Fruit fly (Drosophila melanogaster): ENCODE data around the gene dos.

The dos gene

DNA sequence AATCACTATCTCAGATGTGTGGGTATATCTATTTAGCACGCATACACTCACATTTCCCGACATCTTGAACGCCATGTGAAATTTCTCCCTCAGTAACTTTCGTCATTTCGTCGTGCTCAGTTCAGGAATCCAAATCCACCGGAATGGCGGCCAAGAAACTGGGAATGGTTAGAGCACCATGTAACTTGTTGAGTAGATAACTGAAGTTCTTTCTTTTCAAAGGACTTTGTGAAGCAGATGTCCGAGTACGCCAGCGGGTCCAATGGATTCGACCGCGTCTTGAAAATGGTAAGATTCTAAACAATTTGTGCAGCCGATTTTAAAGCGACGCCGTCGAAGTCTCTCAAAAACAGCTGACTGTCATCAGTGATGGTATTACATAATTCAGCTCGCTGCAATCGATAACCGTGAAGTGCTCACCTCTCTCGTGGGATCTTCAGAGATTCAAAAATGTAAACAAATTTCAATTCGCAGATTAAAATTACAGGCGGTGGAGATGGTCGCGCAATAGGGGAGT, 10.1 kb downstream of the dos start, which contains the start of the genes CG16985 and CG12182:
Gene CG16985 (plus strand): TSS at position 84 of the 517 bp plus-strand sequence.
Gene CG12182 (minus strand): TSS at position 366 of the 517 bp plus-strand sequence.
- peak; percentile 9 for TF ChIP-seq CG33017 (tag; optimal IDR thresholded peaks at IDR 0.05)
- TF ChIP-seq kay (GFP tag; ENCODE audit: borderline replicate concordance): no peak
- TF ChIP-seq toe (GFP tag; optimal IDR thresholded peaks at IDR 0.05): peak; percentile 28
- no peak for TF ChIP-seq Clk (GFP tag; optimal IDR thresholded peaks at IDR 0.05)
- no peak for TF ChIP-seq CG5204 (GFP tag; optimal IDR thresholded peaks at IDR 0.05)
- TF ChIP-seq CG11617 (GFP tag; optimal IDR thresholded peaks at IDR 0.05): peak; percentile 13
- no peak for TF ChIP-seq pad (GFP tag; optimal IDR thresholded peaks at IDR 0.05)
- TF ChIP-seq bab1 (GFP tag; optimal IDR thresholded peaks at IDR 0.05): peak; percentile 4
- no peak for TF ChIP-seq CG7101 (tag; optimal IDR thresholded peaks at IDR 0.05)
- TF ChIP-seq CG1620 (GFP tag; optimal IDR thresholded peaks at IDR 0.05): peak; percentile 29
- TF ChIP-seq cic (GFP tag; optimal IDR thresholded peaks at IDR 0.05): peak; percentile 98
- TF ChIP-seq CG7045 (GFP tag; optimal IDR thresholded peaks at IDR 0.05): no peak
- TF ChIP-seq tj (GFP tag; optimal IDR thresholded peaks at IDR 0.05): peak; percentile 11
- peak; percentile 0 for TF ChIP-seq CG14711 (tag; optimal IDR thresholded peaks at IDR 0.05)
- no peak for TF ChIP-seq cnc (optimal IDR thresholded peaks at IDR 0.05)
- TF ChIP-seq CG12768 (GFP tag; optimal IDR thresholded peaks at IDR 0.05): peak; percentile 53
- peak; percentile 84 for TF ChIP-seq Mnt (GFP tag; optimal IDR thresholded peaks at IDR 0.05)
- TF ChIP-seq Hr96 (GFP tag; optimal IDR thresholded peaks at IDR 0.05): no peak
- no peak for TF ChIP-seq ovo (GFP tag; optimal IDR thresholded peaks at IDR 0.05)
- TF ChIP-seq Crg-1 (GFP tag; optimal IDR thresholded peaks at IDR 0.05): no peak

- TF ChIP-seq CG1620 (GFP tag; optimal IDR thresholded peaks at IDR 0.05) (no peak), kay (GFP tag; ENCODE audit: borderline replicate concordance) (peak; percentile 26)
Observed at dm6 chr3L:2600144-2600543, 10.9 kb downstream of the dos start, which contains the start of gene CG16986. Gene CG16986, plus strand, starts transcription at chr3L:2600331.

- TF ChIP-seq CG7045 (GFP tag; optimal IDR thresholded peaks at IDR 0.05): no peak
- TF ChIP-seq pad (GFP tag; optimal IDR thresholded peaks at IDR 0.05): no peak
- no peak for TF ChIP-seq kay (GFP tag; ENCODE audit: borderline replicate concordance)
- no peak for TF ChIP-seq CG12768 (GFP tag; optimal IDR thresholded peaks at IDR 0.05)
- no peak for TF ChIP-seq cnc (optimal IDR thresholded peaks at IDR 0.05)
- no peak for TF ChIP-seq CG1620 (GFP tag; optimal IDR thresholded peaks at IDR 0.05)
- TF ChIP-seq CG14711 (tag; optimal IDR thresholded peaks at IDR 0.05): no peak
- no peak for TF ChIP-seq Hr96 (GFP tag; optimal IDR thresholded peaks at IDR 0.05)
Observed at dm6 chr3L:2608825-2609224, 19.6 kb downstream of the dos start.

dm6 chr3L:2614222-2614621, 25.0 kb downstream of the dos start:
- TF ChIP-seq toe (GFP tag; optimal IDR thresholded peaks at IDR 0.05) (no peak), CG12768 (GFP tag; optimal IDR thresholded peaks at IDR 0.05) (no peak), CG5204 (GFP tag; optimal IDR thresholded peaks at IDR 0.05) (no peak), CG33017 (tag; optimal IDR thresholded peaks at IDR 0.05) (no peak)

DNA sequence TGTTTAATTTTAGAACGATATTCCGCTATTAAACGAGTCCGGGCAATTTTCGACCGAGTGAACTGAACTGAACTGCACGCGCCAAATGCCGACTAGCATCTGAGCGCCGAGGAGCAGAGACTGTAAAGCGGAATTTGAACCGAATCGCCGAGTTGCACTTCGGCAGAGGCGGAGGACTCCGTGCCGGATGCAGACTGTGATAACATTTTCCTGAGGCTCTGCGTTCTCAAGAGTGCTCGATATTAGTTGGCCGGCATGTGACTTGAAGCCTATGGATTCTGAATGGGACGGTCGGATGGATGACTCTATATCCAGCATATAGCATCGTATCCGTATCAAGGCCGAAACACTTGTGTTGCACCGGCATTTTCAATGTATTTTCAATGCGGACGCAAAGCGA, 40.8 kb downstream of the dos start, which contains the start of gene Pxn:
Gene Pxn (minus strand): TSS at position 101 of the 400 bp plus-strand sequence.
- no peak for TF ChIP-seq kay (GFP tag; ENCODE audit: borderline replicate concordance)

DNA sequence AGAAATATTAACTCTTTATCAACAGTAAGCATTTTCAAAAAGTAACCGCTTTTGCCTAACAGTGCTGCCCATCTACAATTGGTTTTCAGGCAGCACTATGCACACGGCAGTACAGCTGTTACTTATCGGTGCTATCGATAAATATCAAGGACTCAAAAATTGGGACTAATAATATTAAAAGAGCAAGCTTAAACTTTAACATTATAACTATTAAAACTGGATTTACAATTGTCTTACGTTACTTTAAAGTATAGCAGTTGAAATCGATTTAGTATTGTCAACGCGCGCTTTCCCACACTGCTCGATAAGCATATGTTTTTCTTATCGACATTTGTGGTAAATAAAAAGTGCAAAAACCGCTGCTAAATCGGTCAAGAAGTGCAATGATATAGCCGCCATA, 42.2 kb downstream of the dos start, which contains the start of the genes CG42245 and MEP-1:
Gene CG42245 (plus strand): TSS at position 310 of the 400 bp plus-strand sequence.
Gene MEP-1 (plus strand): TSS at position 310 of the 400 bp plus-strand sequence.
- TF ChIP-seq Clk (GFP tag; optimal IDR thresholded peaks at IDR 0.05) (peak; percentile 37), ovo (GFP tag; optimal IDR thresholded peaks at IDR 0.05) (peak; percentile 24), CG1620 (GFP tag; optimal IDR thresholded peaks at IDR 0.05) (peak; percentile 70), toe (GFP tag; optimal IDR thresholded peaks at IDR 0.05) (peak; percentile 78), CG33017 (tag; optimal IDR thresholded peaks at IDR 0.05) (peak; percentile 59), pad (GFP tag; optimal IDR thresholded peaks at IDR 0.05) (peak; percentile 52), cic (GFP tag; optimal IDR thresholded peaks at IDR 0.05) (no peak), kay (GFP tag; ENCODE audit: borderline replicate concordance) (no peak), Mnt (GFP tag; optimal IDR thresholded peaks at IDR 0.05) (peak; percentile 66), bab1 (GFP tag; optimal IDR thresholded peaks at IDR 0.05) (peak; percentile 22), CG11617 (GFP tag; optimal IDR thresholded peaks at IDR 0.05) (peak; percentile 51), CG14711 (tag; optimal IDR thresholded peaks at IDR 0.05) (peak; percentile 64), cnc (optimal IDR thresholded peaks at IDR 0.05) (no peak), Crg-1 (GFP tag; optimal IDR thresholded peaks at IDR 0.05) (peak; percentile 53), CG7101 (tag; optimal IDR thresholded peaks at IDR 0.05) (peak; percentile 67), CG5204 (GFP tag; optimal IDR thresholded peaks at IDR 0.05) (peak; percentile 61), CG7045 (GFP tag; optimal IDR thresholded peaks at IDR 0.05) (peak; percentile 45), tj (GFP tag; optimal IDR thresholded peaks at IDR 0.05) (no peak), Hr96 (GFP tag; optimal IDR thresholded peaks at IDR 0.05) (peak; percentile 65), CG12768 (GFP tag; optimal IDR thresholded peaks at IDR 0.05) (peak; percentile 17)

- TF ChIP-seq CG11617 (GFP tag; optimal IDR thresholded peaks at IDR 0.05): no peak
- TF ChIP-seq CG5204 (GFP tag; optimal IDR thresholded peaks at IDR 0.05): no peak
- TF ChIP-seq kay (GFP tag; ENCODE audit: borderline replicate concordance): no peak
- no peak for TF ChIP-seq Clk (GFP tag; optimal IDR thresholded peaks at IDR 0.05)
- TF ChIP-seq Mnt (GFP tag; optimal IDR thresholded peaks at IDR 0.05): no peak
- no peak for TF ChIP-seq CG14711 (tag; optimal IDR thresholded peaks at IDR 0.05)
- TF ChIP-seq CG33017 (tag; optimal IDR thresholded peaks at IDR 0.05): no peak
- no peak for TF ChIP-seq tj (GFP tag; optimal IDR thresholded peaks at IDR 0.05)
- TF ChIP-seq bab1 (GFP tag; optimal IDR thresholded peaks at IDR 0.05): no peak
- TF ChIP-seq toe (GFP tag; optimal IDR thresholded peaks at IDR 0.05): no peak
- TF ChIP-seq CG12768 (GFP tag; optimal IDR thresholded peaks at IDR 0.05): no peak
- no peak for TF ChIP-seq ovo (GFP tag; optimal IDR thresholded peaks at IDR 0.05)
- no peak for TF ChIP-seq Hr96 (GFP tag; optimal IDR thresholded peaks at IDR 0.05)
- no peak for TF ChIP-seq CG1620 (GFP tag; optimal IDR thresholded peaks at IDR 0.05)
- no peak for TF ChIP-seq CG7101 (tag; optimal IDR thresholded peaks at IDR 0.05)
- TF ChIP-seq pad (GFP tag; optimal IDR thresholded peaks at IDR 0.05): no peak
- no peak for TF ChIP-seq cic (GFP tag; optimal IDR thresholded peaks at IDR 0.05)
- TF ChIP-seq Crg-1 (GFP tag; optimal IDR thresholded peaks at IDR 0.05): no peak
Observed at dm6 chr3L:2632048-2632762, 43.0 kb downstream of the dos start.
